Worm (Caenorhabditis elegans): ENCODE results near the gene F44E2.3.

F44E2.3 gene

DNA sequence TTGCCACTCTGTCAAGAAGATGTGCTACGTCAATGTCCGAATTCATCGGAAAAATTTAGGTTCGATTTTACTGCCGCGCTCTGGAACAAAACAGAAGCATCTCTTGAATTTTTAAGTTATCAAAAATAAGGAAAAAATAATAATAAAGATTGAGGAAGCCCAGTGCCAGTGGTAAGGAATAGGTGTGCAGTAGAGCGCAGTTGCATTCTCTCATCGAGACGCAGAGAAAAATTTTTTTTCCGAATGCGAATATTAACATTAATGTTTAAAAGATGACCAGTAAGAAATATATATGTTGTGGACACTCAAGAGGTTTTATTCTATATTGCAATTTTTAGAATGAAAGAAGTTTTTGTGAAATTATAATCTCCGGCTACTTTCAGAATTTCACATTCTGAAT lies 18.6 kb upstream of the F44E2.3 start:
- TF ChIP-seq pha-4 (tag; optimal IDR thresholded peaks at IDR 0.05) (peak; percentile 73), hmg-11 (tag; optimal IDR thresholded peaks at IDR 0.05) (peak; percentile 24), mdl-1 (tag; optimal IDR thresholded peaks at IDR 0.05) (no peak), lsy-12 (tag; optimal IDR thresholded peaks at IDR 0.05) (no peak), nhr-237 (tag; optimal IDR thresholded peaks at IDR 0.05) (no peak), ama-1 (optimal IDR thresholded peaks at IDR 0.05) (no peak), ztf-11 (tag; optimal IDR thresholded peaks at IDR 0.05) (no peak), snpc-4 (tag; optimal IDR thresholded peaks at IDR 0.05) (peak; percentile 44), mml-1 (tag; optimal IDR thresholded peaks at IDR 0.05) (no peak), fos-1 (tag; optimal IDR thresholded peaks at IDR 0.05) (no peak), ztf-4 (tag; optimal IDR thresholded peaks at IDR 0.05) (no peak), pqm-1 (tag; optimal IDR thresholded peaks at IDR 0.05) (no peak), elt-3 (tag; optimal IDR thresholded peaks at IDR 0.05) (no peak), nhr-77 (tag; optimal IDR thresholded peaks at IDR 0.05) (no peak), elt-2 (tag; optimal IDR thresholded peaks at IDR 0.05) (no peak), nhr-43 (tag; optimal IDR thresholded peaks at IDR 0.05; ENCODE audit: poor library complexity, severe bottlenecking) (peak; percentile 30), nhr-23 (tag; optimal IDR thresholded peaks at IDR 0.05) (peak; percentile 69), lin-15B (tag; optimal IDR thresholded peaks at IDR 0.05) (peak; percentile 79), nhr-11 (tag; optimal IDR thresholded peaks at IDR 0.05) (no peak), nhr-67 (tag; optimal IDR thresholded peaks at IDR 0.05) (no peak), skn-1 (tag; optimal IDR thresholded peaks at IDR 0.05) (no peak), egl-27 (tag; optimal IDR thresholded peaks at IDR 0.05) (no peak), ceh-9 (tag; optimal IDR thresholded peaks at IDR 0.05) (no peak), jun-1 (tag; optimal IDR thresholded peaks at IDR 0.05) (no peak), nhr-12 (tag; optimal IDR thresholded peaks at IDR 0.05) (no peak), ceh-28 (tag; optimal IDR thresholded peaks at IDR 0.05) (no peak), nhr-76 (tag; optimal IDR thresholded peaks at IDR 0.05) (no peak), sea-2 (GFP tag; optimal IDR thresholded peaks at IDR 0.05) (no peak), nfya-1 (tag; optimal IDR thresholded peaks at IDR 0.05; ENCODE audit: insufficient read depth) (peak; percentile 32), ZK546.5 (tag; optimal IDR thresholded peaks at IDR 0.05) (no peak), R02D3.7 (tag; optimal IDR thresholded peaks at IDR 0.05) (peak; percentile 9), ceh-16 (tag; optimal IDR thresholded peaks at IDR 0.05) (no peak), elt-1 (tag; optimal IDR thresholded peaks at IDR 0.05) (no peak), egl-5 (tag; optimal IDR thresholded peaks at IDR 0.05) (no peak), unc-62 (GFP tag; optimal IDR thresholded peaks at IDR 0.05) (no peak), daf-12 (tag; optimal IDR thresholded peaks at IDR 0.05) (no peak), fkh-10 (GFP tag; optimal IDR thresholded peaks at IDR 0.05) (no peak)

DNA sequence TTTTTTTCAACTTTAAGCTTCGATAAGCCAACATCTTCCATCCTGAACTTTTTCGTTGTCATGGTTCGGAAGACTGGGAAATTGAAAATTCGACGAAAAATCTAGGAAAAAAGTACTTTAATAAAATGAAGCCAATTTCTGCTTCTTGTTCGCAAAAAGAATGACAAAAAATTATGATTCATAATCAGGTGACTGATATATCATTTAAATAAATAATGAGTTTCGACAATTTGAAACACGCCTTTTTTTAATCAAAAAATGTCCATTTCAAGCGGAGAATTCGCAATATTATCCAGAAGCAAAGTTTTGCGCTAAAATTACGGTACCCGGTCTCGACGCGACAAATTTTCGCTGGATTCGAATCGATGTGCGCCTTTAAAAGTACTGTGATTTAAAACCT lies 16.0 kb upstream of the F44E2.3 start, which contains the start of gene F44E2.6:
Gene F44E2.6 (minus strand): TSS at position 101 of the 400 bp plus-strand sequence.
- TF ChIP-seq mdl-1 (tag; optimal IDR thresholded peaks at IDR 0.05) (no peak), nhr-25 (tag; optimal IDR thresholded peaks at IDR 0.05) (no peak), ama-1 (optimal IDR thresholded peaks at IDR 0.05) (no peak), pqm-1 (tag; optimal IDR thresholded peaks at IDR 0.05) (no peak), egl-27 (tag; optimal IDR thresholded peaks at IDR 0.05) (no peak), ceh-82 (tag; optimal IDR thresholded peaks at IDR 0.05) (no peak), lin-39 (tag; optimal IDR thresholded peaks at IDR 0.05) (no peak), lin-15B (tag; optimal IDR thresholded peaks at IDR 0.05) (no peak), elt-1 (tag; optimal IDR thresholded peaks at IDR 0.05) (no peak), aly-2 (tag; optimal IDR thresholded peaks at IDR 0.05) (no peak), ceh-16 (tag; optimal IDR thresholded peaks at IDR 0.05) (no peak), nhr-77 (tag; optimal IDR thresholded peaks at IDR 0.05) (no peak)

DNA sequence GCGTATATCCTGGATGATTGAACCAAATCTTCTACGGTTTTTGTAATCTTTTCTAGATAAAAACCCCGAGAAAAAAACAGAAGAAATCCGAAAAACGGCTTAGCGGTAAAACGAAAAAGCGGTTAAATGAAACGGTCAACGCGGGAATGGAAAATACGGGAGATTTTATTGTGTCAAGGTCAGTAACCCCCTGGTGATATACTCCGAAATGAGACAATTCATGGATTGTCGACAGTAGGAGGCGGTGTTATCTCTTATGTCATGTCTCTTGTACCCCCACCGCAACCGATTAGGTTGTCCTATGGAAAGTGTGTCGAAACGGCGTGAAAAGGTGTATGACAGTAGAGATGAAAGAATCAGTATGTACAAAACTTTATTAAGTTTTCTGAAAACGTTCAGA lies 15.0 kb upstream of the F44E2.3 start:
- TF ChIP-seq nhr-23 (tag; optimal IDR thresholded peaks at IDR 0.05) (peak; percentile 57), elt-3 (tag; optimal IDR thresholded peaks at IDR 0.05) (no peak)

Data from whole organism, L3 larva.